Fruit fly (Drosophila melanogaster): ENCODE results near the gene Cpr11B.

DNA sequence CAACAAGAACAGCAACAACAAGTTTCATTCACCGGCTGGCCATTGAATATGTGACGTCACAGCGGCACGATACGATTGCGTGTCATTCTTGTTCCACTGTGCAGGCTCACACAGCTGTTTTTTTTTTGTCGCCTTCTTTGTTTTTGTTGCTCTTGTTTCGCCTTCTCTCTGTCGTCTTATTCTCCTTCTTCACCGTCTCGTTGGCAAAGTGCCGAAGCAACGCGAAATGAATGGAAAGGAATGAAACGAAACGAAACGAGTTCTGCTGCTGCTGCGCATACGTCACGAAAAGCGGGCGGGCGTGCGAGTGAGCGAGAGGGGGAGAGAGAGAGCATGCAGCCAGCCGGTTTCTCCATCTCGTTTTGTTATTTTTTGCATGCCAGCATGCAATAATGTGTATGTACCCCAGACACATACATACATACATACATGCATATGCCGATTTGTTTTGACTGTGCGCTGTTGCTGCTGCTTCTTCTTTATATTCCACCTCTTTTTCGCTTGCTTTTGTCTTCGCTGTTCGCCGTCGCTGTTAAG lies 21.8 kb downstream of the Cpr11B start:
- no peak for TF ChIP-seq CG8478 (optimal IDR thresholded peaks at IDR 0.05)
- no peak for TF ChIP-seq CTCF (optimal IDR thresholded peaks at IDR 0.05)
